Fruit fly (Drosophila melanogaster) whole organism, embryonic: ENCODE results near the gene CG4382.

Experiments
- Ada2b ChIP-seq: fragments of 200-800 bp; sonication (Bioruptor generic); IDR thresholded peaks from 2 replicates; pipeline ENCODE4 v1.3.6; 2022; ENCODE audit warnings: missing biosample characterization, missing genetic modification characterization
- Atf3 ChIP-seq: fragments of 200-800 bp; sonication (Bioruptor generic); optimal IDR thresholded peaks from 3 replicates; lab custom pipeline; 2016; ENCODE audit warnings: missing biosample characterization, missing genetic modification characterization
- Awh ChIP-seq: fragments of 200-800 bp; sonication (Bioruptor generic); IDR thresholded peaks from 2 replicates; pipeline ENCODE4, ENCODE4 v1.3.6; 2022; ENCODE audit warnings: missing biosample characterization, missing genetic modification characterization
- CG10209 ChIP-seq: fragments of 200-800 bp; sonication (Bioruptor generic); optimal IDR thresholded peaks from 3 replicates; lab custom pipeline; 2017; ENCODE audit warnings: missing biosample characterization, mild to moderate bottlenecking, missing genetic modification characterization, missing genetic modification reagents
- CG10565 ChIP-seq: fragments of 200-800 bp; sonication (Bioruptor generic); optimal IDR thresholded peaks from 3 replicates; lab custom pipeline; 2016; ENCODE audit warnings: missing biosample characterization, mild to moderate bottlenecking, missing genetic modification characterization
- CG11085 ChIP-seq: fragments of 200-800 bp; sonication (Bioruptor generic); IDR thresholded peaks from 2 replicates; pipeline ENCODE4 v1.3.6; 2022; ENCODE audit warnings: missing biosample characterization, missing genetic modification characterization
- CG11504 ChIP-seq: fragments of 200-800 bp; sonication (Bioruptor generic); optimal IDR thresholded peaks from 3 replicates; lab custom pipeline; 2019; ENCODE audit warnings: missing biosample characterization, mild to moderate bottlenecking, missing genetic modification characterization, moderate library complexity
- CG1233 ChIP-seq: fragments of 200-800 bp; sonication (Bioruptor generic); optimal IDR thresholded peaks from 4 replicates; lab custom pipeline; 2018; ENCODE audit warnings: missing biosample characterization, mild to moderate bottlenecking, missing genetic modification characterization
- CG15269 ChIP-seq: fragments of 200-800 bp; sonication (Bioruptor generic); optimal IDR thresholded peaks from 2 replicates; lab custom pipeline; 2018; ENCODE audit warnings: missing biosample characterization, mild to moderate bottlenecking, missing genetic modification characterization, moderate library complexity
- CG1529 ChIP-seq: fragments of 200-800 bp; sonication (Bioruptor generic); optimal IDR thresholded peaks from 3 replicates; lab custom pipeline; 2018; ENCODE audit warnings: missing biosample characterization, missing genetic modification characterization
- CG15479 ChIP-seq: fragments of 200-800 bp; sonication (Bioruptor generic); optimal IDR thresholded peaks from 3 replicates; lab custom pipeline; 2019; ENCODE audit warnings: missing biosample characterization, mild to moderate bottlenecking, missing genetic modification characterization, moderate library complexity
- CG17359 ChIP-seq: fragments of 200-800 bp; sonication (Bioruptor generic); optimal IDR thresholded peaks from 3 replicates; lab custom pipeline; 2018; ENCODE audit warnings: missing biosample characterization, mild to moderate bottlenecking, missing genetic modification characterization, moderate library complexity
- CG1792 ChIP-seq: fragments of 200-800 bp; sonication (Bioruptor generic); optimal IDR thresholded peaks from 2 replicates; lab custom pipeline; 2016; ENCODE audit warnings: missing biosample characterization, missing genetic modification characterization
- CG1832 ChIP-seq: fragments of 200-800 bp; sonication (Bioruptor generic); optimal IDR thresholded peaks from 2 replicates; lab custom pipeline; 2017; ENCODE audit warnings: missing biosample characterization, mild to moderate bottlenecking, missing genetic modification characterization, inconsistent platforms
- CG30431 ChIP-seq: fragments of 200-800 bp; sonication (Bioruptor generic); optimal IDR thresholded peaks from 2 replicates; lab custom pipeline; 2017; ENCODE audit warnings: missing biosample characterization, missing genetic modification characterization
- CG31441 ChIP-seq: fragments of 200-800 bp; sonication (Bioruptor generic); IDR thresholded peaks from 2 replicates; pipeline ENCODE4 v1.3.6; 2022; ENCODE audit warnings: missing biosample characterization, missing genetic modification characterization
- CG3407 ChIP-seq: fragments of 200-800 bp; sonication (Bioruptor generic); optimal IDR thresholded peaks from 2 replicates; lab custom pipeline; 2018; ENCODE audit warnings: missing biosample characterization, mild to moderate bottlenecking, missing genetic modification characterization
- CG4424 ChIP-seq: fragments of 200-800 bp; sonication (Bioruptor generic); optimal IDR thresholded peaks from 3 replicates; lab custom pipeline; 2016; ENCODE audit warnings: missing biosample characterization, missing genetic modification characterization
- CG4854 ChIP-seq: fragments of 200-800 bp; sonication (Bioruptor generic); optimal IDR thresholded peaks from 2 replicates; lab custom pipeline; 2016; ENCODE audit warnings: missing biosample characterization, missing genetic modification characterization, inconsistent platforms
- CG9215 ChIP-seq: fragments of 200-800 bp; sonication (Bioruptor generic); IDR thresholded peaks from 2 replicates; pipeline ENCODE4 v1.3.6; 2022; ENCODE audit warnings: missing biosample characterization, missing genetic modification characterization
- CG9817 ChIP-seq: fragments of 200-800 bp; sonication (Bioruptor generic); optimal IDR thresholded peaks from 2 replicates; lab custom pipeline; 2018; ENCODE audit warnings: missing biosample characterization, mild to moderate bottlenecking, missing genetic modification characterization, moderate library complexity
- CTCF ChIP-seq: fragments of 200-800 bp; sonication (Bioruptor generic); optimal IDR thresholded peaks from 2 replicates; lab custom pipeline; 2017; ENCODE audit warnings: missing biosample characterization, mild to moderate bottlenecking, missing genetic modification characterization, moderate library complexity
- Dad ChIP-seq: fragments of 200-800 bp; sonication (Bioruptor generic); optimal IDR thresholded peaks from 3 replicates; lab custom pipeline; 2016; ENCODE audit warnings: missing biosample characterization, missing genetic modification characterization
- Deaf1 ChIP-seq: fragments of 200-800 bp; optimal IDR thresholded peaks from 3 replicates; lab custom pipeline; 2019; ENCODE audit warnings: missing biosample characterization, mild to moderate bottlenecking, missing genetic modification characterization, moderate library complexity
- Dp ChIP-seq: fragments of 200-800 bp; sonication (Bioruptor generic); optimal IDR thresholded peaks from 2 replicates; lab custom pipeline; 2018; ENCODE audit warnings: missing biosample characterization, mild to moderate bottlenecking, missing genetic modification characterization, moderate library complexity
- GATAe ChIP-seq: fragments of 200-800 bp; sonication (Bioruptor generic); conservative IDR thresholded peaks from 2 replicates; pipeline ENCODE4 v1.3.6; 2022; ENCODE audit warnings: missing biosample characterization, missing genetic modification characterization
- HHEX ChIP-seq: fragments of 200-800 bp; sonication (Bioruptor generic); optimal IDR thresholded peaks from 3 replicates; lab custom pipeline; 2017; ENCODE audit warnings: missing biosample characterization, mild to moderate bottlenecking, missing genetic modification characterization, missing genetic modification reagents
- Hr78 ChIP-seq, 2 experiments: fragments of 200-800 bp in 1 of 2; fragments of >200 bp in 1 of 2; sonication (Bioruptor generic) in 1 of 2; optimal IDR thresholded peaks; 2 replicates each; lab custom pipeline; 2017 to 2019; ENCODE audit warnings: missing biosample characterization in 2 of 2, missing genetic modification characterization in 2 of 2, mild to moderate bottlenecking in 1 of 2, moderate library complexity in 1 of 2
- Mad ChIP-seq: fragments of 200-800 bp; sonication (Bioruptor generic); optimal IDR thresholded peaks from 2 replicates; lab custom pipeline; 2016; ENCODE audit warnings: missing biosample characterization, missing genetic modification characterization
- Oli ChIP-seq: fragments of 200-800 bp; sonication (Bioruptor generic); optimal IDR thresholded peaks from 2 replicates; lab custom pipeline; 2018; ENCODE audit warnings: missing biosample characterization, mild to moderate bottlenecking, missing genetic modification characterization, moderate library complexity
- Scr ChIP-seq: fragments of 200-800 bp; sonication (Bioruptor generic); IDR thresholded peaks from 2 replicates; pipeline ENCODE4 v1.3.6; 2022; ENCODE audit warnings: missing biosample characterization, missing genetic modification characterization; ENCODE audit not compliant: partially characterized antibody
- Six4 ChIP-seq: fragments of 200-800 bp; sonication (Bioruptor generic); optimal IDR thresholded peaks from 2 replicates; lab custom pipeline; 2016; ENCODE audit warnings: missing biosample characterization, missing genetic modification characterization
- TFAM ChIP-seq: fragments of 200-800 bp; sonication (Bioruptor generic); optimal IDR thresholded peaks from 2 replicates; lab custom pipeline; 2017; ENCODE audit warnings: missing biosample characterization, missing genetic modification characterization, inconsistent platforms
- Taf1 ChIP-seq: fragments of 200-800 bp; sonication (Bioruptor generic); IDR thresholded peaks from 2 replicates; pipeline ENCODE4 v1.3.6; 2022; ENCODE audit warnings: missing biosample characterization, missing genetic modification characterization
- Trl ChIP-seq, 3 experiments: fragments of >200 bp in 2 of 3; fragments of 200-800 bp in 1 of 3; sonication (Bioruptor generic) in 1 of 3; optimal IDR thresholded peaks; 2 replicates in 1 of 3; 3 replicates in 2 of 3; lab custom pipeline; 2016 to 2017; ENCODE audit warnings: missing biosample characterization in 1 of 3, missing genetic modification characterization in 1 of 3
- ci ChIP-seq: fragments of 200-800 bp; sonication (Bioruptor generic); IDR thresholded peaks from 3 replicates; pipeline ENCODE4 v1.3.6; 2022; ENCODE audit warnings: missing biosample characterization, missing genetic modification characterization
- corto ChIP-seq: fragments of 200-800 bp; sonication (Bioruptor generic); optimal IDR thresholded peaks from 2 replicates; lab custom pipeline; 2016; ENCODE audit warnings: missing biosample characterization, mild to moderate bottlenecking, missing genetic modification characterization, moderate library complexity
- dmrt11E ChIP-seq: fragments of 200-800 bp; sonication (Bioruptor generic); optimal IDR thresholded peaks from 3 replicates; lab custom pipeline; 2018; ENCODE audit warnings: missing biosample characterization, mild to moderate bottlenecking, missing genetic modification characterization, moderate library complexity
- en ChIP-seq: fragments of 200-800 bp; sonication (Bioruptor generic); optimal IDR thresholded peaks from 2 replicates; lab custom pipeline; 2016; ENCODE audit warnings: missing biosample characterization, missing genetic modification characterization
- fd64A ChIP-seq: fragments of 200-800 bp; sonication (Bioruptor generic); optimal IDR thresholded peaks from 3 replicates; lab custom pipeline; 2018; ENCODE audit warnings: missing biosample characterization, mild to moderate bottlenecking, missing genetic modification characterization
- fru ChIP-seq: fragments of >200 bp; optimal IDR thresholded peaks from 2 replicates; lab custom pipeline; 2017
- gsb-n ChIP-seq: fragments of 200-800 bp; sonication (Bioruptor generic); optimal IDR thresholded peaks from 3 replicates; lab custom pipeline; 2018; ENCODE audit warnings: missing biosample characterization, mild to moderate bottlenecking, missing genetic modification characterization
- klu ChIP-seq: fragments of 200-800 bp; sonication (Bioruptor generic); IDR thresholded peaks from 2 replicates; pipeline ENCODE4 v1.3.6; 2022; ENCODE audit warnings: missing biosample characterization, missing genetic modification characterization
- nmo ChIP-seq: fragments of 200-800 bp; sonication (Bioruptor generic); optimal IDR thresholded peaks from 2 replicates; lab custom pipeline; 2018; ENCODE audit warnings: missing biosample characterization, mild to moderate bottlenecking, missing genetic modification characterization, moderate library complexity
- org-1 ChIP-seq: fragments of 200-800 bp; sonication (Bioruptor generic); optimal IDR thresholded peaks from 2 replicates; lab custom pipeline; 2017; ENCODE audit warnings: missing biosample characterization, missing genetic modification characterization
- rib ChIP-seq: fragments of 200-800 bp; sonication (Bioruptor generic); IDR thresholded peaks from 2 replicates; pipeline ENCODE4 v1.3.6; 2022; ENCODE audit warnings: missing biosample characterization, missing genetic modification characterization
- toy ChIP-seq: fragments of 200-800 bp; sonication (Bioruptor generic); IDR thresholded peaks from 2 replicates; pipeline ENCODE4 v1.3.6; 2022; ENCODE audit warnings: missing biosample characterization, missing genetic modification characterization
- trem ChIP-seq: fragments of 200-800 bp; optimal IDR thresholded peaks from 3 replicates; lab custom pipeline; 2019; ENCODE audit warnings: missing biosample characterization, mild to moderate bottlenecking, missing genetic modification characterization, moderate library complexity
- tup ChIP-seq: fragments of 200-800 bp; sonication (Bioruptor generic); optimal IDR thresholded peaks from 2 replicates; lab custom pipeline; 2016; ENCODE audit warnings: missing biosample characterization, mild to moderate bottlenecking, missing genetic modification characterization, moderate library complexity
- vfl ChIP-seq: fragments of 200-800 bp; sonication (Bioruptor generic); optimal IDR thresholded peaks from 2 replicates; lab custom pipeline; 2016; ENCODE audit warnings: missing biosample characterization, missing genetic modification characterization
- vvl ChIP-seq: fragments of 200-800 bp; sonication (Bioruptor generic); IDR thresholded peaks from 2 replicates; pipeline ENCODE4 v1.3.6; 2022; ENCODE audit warnings: missing biosample characterization, missing genetic modification characterization

The CG4382 gene

dm6 chr2L:9594625-9595300, 5.9 kb downstream of the CG4382 start (continued):
- TF ChIP-seq TFAM (GFP tag; lab: Kevin White, UChicago) (no peak), Oli (tag; lab: Kevin White, UChicago) (peak; percentile 32), Dp (GFP tag; lab: Kevin White, UChicago) (no peak), fru (no peak), CG1233 (GFP tag; lab: Kevin White, UChicago) (no peak), CG11085 (GFP tag; lab: Robert Waterston, UW) (no peak), CTCF (GFP tag; lab: Kevin White, UChicago) (no peak), en (GFP tag; lab: Kevin White, UChicago) (no peak), Dad (GFP tag; lab: Kevin White, UChicago) (no peak), Trl (optimal IDR thresholded peaks at IDR 0.05; lab: Kevin White, UChicago) (no peak), Trl (GFP tag; optimal IDR thresholded peaks at IDR 0.05; lab: Kevin White, UChicago) (no peak), toy (GFP tag; lab: Robert Waterston, UW) (no peak), corto (GFP tag; lab: Kevin White, UChicago) (no peak), Mad (GFP tag; lab: Kevin White, UChicago) (no peak), CG4424 (GFP tag; lab: Kevin White, UChicago) (peak; percentile 38), Taf1 (GFP tag; lab: Robert Waterston, UW) (no peak), Awh (GFP tag; lab: Robert Waterston, UW) (peak; percentile 5; the same call in 1 of the 2 replicates), CG1792 (GFP tag; lab: Kevin White, UChicago) (no peak), CG31441 (GFP tag; lab: Robert Waterston, UW) (peak; percentile 68; the same call in 1 of the 2 replicates), CG17359 (tag; lab: Kevin White, UChicago) (peak; percentile 50), tup (GFP tag; lab: Kevin White, UChicago) (no peak), gsb-n (tag; lab: Kevin White, UChicago) (peak; percentile 33), HHEX (GFP tag; lab: Kevin White, UChicago) (no peak), fd64A (GFP tag; lab: Kevin White, UChicago) (no peak), Scr (GFP tag; lab: Robert Waterston, UW) (no peak), ci (0 out of 3 replicates have a peak, but pooled peaks have one; percentile 35), CG10565 (GFP tag; lab: Kevin White, UChicago) (no peak), Ada2b (GFP tag; lab: Robert Waterston, UW) (no peak), nmo (GFP tag; lab: Kevin White, UChicago) (peak; percentile 62), Atf3 (GFP tag; lab: Kevin White, UChicago) (no peak), Six4 (peak; percentile 33), Hr78 (GFP tag; optimal IDR thresholded peaks at IDR 0.05; lab: Kevin White, UChicago) (no peak), Deaf1 (tag; lab: Kevin White, UChicago) (no peak), CG30431 (no peak), CG4854 (no peak), klu (GFP tag; lab: Robert Waterston, UW) (no peak), CG1529 (GFP tag; lab: Kevin White, UChicago) (peak; percentile 5), CG1832 (GFP tag; lab: Kevin White, UChicago) (no peak), CG15269 (no peak), CG9817 (no peak), CG3407 (GFP tag; lab: Kevin White, UChicago) (no peak), CG10209 (peak; percentile 44), rib (no peak), CG11504 (peak; percentile 67), vfl (GFP tag; lab: Kevin White, UChicago) (no peak), CG9215 (GFP tag; lab: Robert Waterston, UW) (no peak), org-1 (GFP tag; lab: Kevin White, UChicago) (peak; percentile 6), GATAe (GFP tag; lab: Robert Waterston, UW) (no peak), CG15479 (GFP tag; lab: Kevin White, UChicago) (no peak), vvl (GFP tag; lab: Robert Waterston, UW) (peak; percentile 56; the same call in 1 of the 2 replicates), trem (peak; percentile 62), dmrt11E (peak; percentile 86)
